Worm (Caenorhabditis elegans): ENCODE measurements around the gene C35A5.5.

C35A5.5 gene

DNA sequence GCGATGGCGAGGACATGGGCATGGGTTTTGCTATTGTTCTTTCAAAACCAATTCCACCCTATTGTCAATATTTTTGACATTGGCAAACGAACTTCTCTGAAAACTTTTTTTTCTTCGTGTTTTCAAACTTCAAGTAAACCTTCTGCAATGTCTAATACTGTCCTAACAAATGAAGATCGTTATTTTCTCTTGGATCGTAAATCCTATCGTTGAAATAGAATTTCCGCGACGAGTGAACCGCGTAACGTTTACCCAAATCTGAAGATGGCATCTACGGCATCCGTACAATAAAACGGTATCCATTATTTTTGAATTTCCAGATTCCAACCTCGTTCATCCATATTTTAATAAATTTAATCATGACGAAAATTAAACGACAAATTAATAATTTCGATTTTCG is at the start of gene C35A5.5:
TSS of gene C35A5.5 (plus strand) at position 301 of the 400 bp plus-strand sequence.
- no peak for TF ChIP-seq him-1 (tag; optimal IDR thresholded peaks at IDR 0.05)
- no peak for TF ChIP-seq dao-5 (tag; optimal IDR thresholded peaks at IDR 0.05)
- no peak for TF ChIP-seq W03F9.2 (tag; optimal IDR thresholded peaks at IDR 0.05)

- TF ChIP-seq him-1 (tag; optimal IDR thresholded peaks at IDR 0.05) (no peak), W03F9.2 (tag; optimal IDR thresholded peaks at IDR 0.05) (no peak), dao-5 (tag; optimal IDR thresholded peaks at IDR 0.05) (no peak)
Measured at ce11 chrV:10457247-10457646, 48.4 kb upstream of the C35A5.5 start, which contains the start of gene F22E12.1. F22E12.1 (minus strand) TSS chrV:10457347.

- TF ChIP-seq W03F9.2 (tag; optimal IDR thresholded peaks at IDR 0.05) (no peak), dao-5 (tag; optimal IDR thresholded peaks at IDR 0.05) (no peak), him-1 (tag; optimal IDR thresholded peaks at IDR 0.05) (no peak)
Measured at ce11 chrV:10460685-10461084, 45.0 kb upstream of the C35A5.5 start.

DNA sequence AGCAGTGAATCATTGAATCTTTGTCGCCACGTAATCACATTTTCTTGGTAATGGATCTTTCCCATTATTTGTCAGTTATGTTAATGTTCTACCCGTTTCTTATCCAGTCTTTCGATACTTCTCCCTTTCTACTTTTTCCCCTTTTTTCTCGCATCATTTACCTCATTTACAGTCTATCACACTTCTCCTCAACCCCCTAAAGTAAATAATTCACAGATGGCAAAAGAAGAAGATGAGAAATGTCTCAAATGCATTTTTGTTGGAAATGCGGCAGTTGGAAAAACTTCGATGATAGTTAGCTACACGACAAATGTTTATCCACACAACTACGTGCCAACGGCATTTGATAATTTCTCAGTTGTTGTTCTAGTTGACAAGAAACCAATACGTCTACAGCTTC is 43.6 kb upstream of the C35A5.5 start, which contains the start of gene chw-1:
TSS of gene chw-1 (plus strand) at position 217 of the 400 bp plus-strand sequence.
- no peak for TF ChIP-seq dao-5 (tag; optimal IDR thresholded peaks at IDR 0.05)
- TF ChIP-seq him-1 (tag; optimal IDR thresholded peaks at IDR 0.05), result no peak
- TF ChIP-seq W03F9.2 (tag; optimal IDR thresholded peaks at IDR 0.05), result no peak

- no peak for TF ChIP-seq him-1 (tag; optimal IDR thresholded peaks at IDR 0.05)
- TF ChIP-seq dao-5 (tag; optimal IDR thresholded peaks at IDR 0.05), result no peak
- TF ChIP-seq W03F9.2 (tag; optimal IDR thresholded peaks at IDR 0.05), result no peak
Measured at ce11 chrV:10463276-10463675, 42.4 kb upstream of the C35A5.5 start, which contains the start of gene F22E12.3. F22E12.3 (minus strand) TSS chrV:10463376.

- TF ChIP-seq W03F9.2 (tag; optimal IDR thresholded peaks at IDR 0.05) (no peak), dao-5 (tag; optimal IDR thresholded peaks at IDR 0.05) (no peak), him-1 (tag; optimal IDR thresholded peaks at IDR 0.05) (no peak)
Measured at ce11 chrV:10464160-10464559, 41.5 kb upstream of the C35A5.5 start.

ce11 chrV:10464746-10465145 is 40.9 kb upstream of the C35A5.5 start:
- TF ChIP-seq W03F9.2 (tag; optimal IDR thresholded peaks at IDR 0.05) (no peak), dao-5 (tag; optimal IDR thresholded peaks at IDR 0.05) (no peak), him-1 (tag; optimal IDR thresholded peaks at IDR 0.05) (no peak)

ce11 chrV:10465478-10465877 is 40.2 kb upstream of the C35A5.5 start:
- TF ChIP-seq him-1 (tag; optimal IDR thresholded peaks at IDR 0.05) (no peak), W03F9.2 (tag; optimal IDR thresholded peaks at IDR 0.05) (no peak), dao-5 (tag; optimal IDR thresholded peaks at IDR 0.05) (no peak)

DNA sequence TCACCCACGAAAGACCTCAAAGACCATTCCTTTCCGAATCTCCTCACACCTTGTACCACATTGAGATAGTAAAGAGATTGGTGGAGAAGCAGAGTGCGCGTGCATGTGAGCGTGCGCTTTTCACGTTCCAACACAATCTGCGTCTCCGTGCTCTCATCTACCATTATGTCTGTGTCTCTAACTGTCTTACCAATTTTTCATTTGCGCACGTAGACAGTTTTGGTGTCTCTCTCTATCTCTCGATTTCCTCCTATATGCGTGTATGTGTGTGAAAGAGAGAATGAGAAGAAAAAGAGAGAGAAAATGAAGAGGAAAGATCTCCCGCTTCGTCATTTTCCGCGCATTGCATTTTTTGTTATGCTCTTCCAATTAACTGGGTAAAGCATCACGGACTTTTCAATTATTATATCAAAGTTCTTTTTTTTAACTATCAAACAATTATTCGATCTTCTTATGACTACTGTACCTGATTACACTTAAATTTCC is 39.0 kb upstream of the C35A5.5 start:
- TF ChIP-seq W03F9.2 (tag; optimal IDR thresholded peaks at IDR 0.05) (peak; percentile 81), him-1 (tag; optimal IDR thresholded peaks at IDR 0.05) (peak; percentile 85), dao-5 (tag; optimal IDR thresholded peaks at IDR 0.05) (no peak)

DNA sequence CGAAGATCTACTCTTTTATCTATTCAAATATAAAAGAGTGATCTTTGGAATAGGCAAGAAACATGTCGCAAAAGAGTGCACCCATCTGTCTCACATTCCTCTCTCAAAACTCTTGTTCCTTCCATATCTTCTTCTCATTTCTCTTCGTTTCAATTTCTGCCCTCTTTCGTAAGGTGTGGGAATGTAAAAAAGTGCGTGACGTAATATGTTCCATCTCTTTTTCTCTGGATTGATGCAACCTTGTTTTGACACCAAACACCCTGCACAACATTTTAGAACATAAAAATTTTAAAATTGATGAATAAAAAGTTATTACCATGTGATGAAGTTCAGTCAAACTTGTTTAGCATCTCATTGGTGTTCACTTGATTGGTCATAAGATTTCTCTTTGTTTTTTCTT is 38.5 kb upstream of the C35A5.5 start:
- TF ChIP-seq W03F9.2 (tag; optimal IDR thresholded peaks at IDR 0.05) (no peak), dao-5 (tag; optimal IDR thresholded peaks at IDR 0.05) (no peak), him-1 (tag; optimal IDR thresholded peaks at IDR 0.05) (no peak)

ce11 chrV:10467659-10468058 is 38.0 kb upstream of the C35A5.5 start:
- TF ChIP-seq W03F9.2 (tag; optimal IDR thresholded peaks at IDR 0.05), result no peak
- no peak for TF ChIP-seq him-1 (tag; optimal IDR thresholded peaks at IDR 0.05)
- TF ChIP-seq dao-5 (tag; optimal IDR thresholded peaks at IDR 0.05), result no peak

- no peak for TF ChIP-seq him-1 (tag; optimal IDR thresholded peaks at IDR 0.05)
Measured at ce11 chrV:10468190-10468589, 37.5 kb upstream of the C35A5.5 start, which contains the start of gene egl-9. egl-9 (plus strand) TSS chrV:10468517.

DNA sequence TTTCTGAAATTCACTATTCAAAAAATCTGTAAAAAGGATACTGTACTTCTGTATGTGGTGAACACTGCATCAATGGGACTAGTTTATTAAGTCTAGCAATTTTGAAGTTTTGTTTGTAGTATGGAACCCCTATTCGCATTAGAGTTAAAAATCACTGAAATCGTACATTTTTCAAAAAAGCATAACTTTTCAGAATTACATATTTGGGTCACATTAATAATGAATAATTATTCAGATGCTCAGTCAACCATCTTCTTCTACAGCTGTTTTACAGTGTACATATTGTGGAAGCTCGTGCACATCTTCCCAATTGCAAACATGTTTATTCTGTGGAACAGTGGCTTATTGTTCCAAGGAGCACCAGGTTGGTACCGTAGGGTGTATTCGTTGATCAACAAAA is 36.9 kb upstream of the C35A5.5 start:
- TF ChIP-seq him-1 (tag; optimal IDR thresholded peaks at IDR 0.05), result no peak
- no peak for TF ChIP-seq W03F9.2 (tag; optimal IDR thresholded peaks at IDR 0.05)
- TF ChIP-seq dao-5 (tag; optimal IDR thresholded peaks at IDR 0.05), result no peak

- TF ChIP-seq W03F9.2 (tag; optimal IDR thresholded peaks at IDR 0.05) (no peak), dao-5 (tag; optimal IDR thresholded peaks at IDR 0.05) (no peak), him-1 (tag; optimal IDR thresholded peaks at IDR 0.05) (no peak)
Measured at ce11 chrV:10469845-10470244, 35.8 kb upstream of the C35A5.5 start.

ce11 chrV:10471007-10471406 is 34.6 kb upstream of the C35A5.5 start:
- TF ChIP-seq dao-5 (tag; optimal IDR thresholded peaks at IDR 0.05) (no peak), W03F9.2 (tag; optimal IDR thresholded peaks at IDR 0.05) (no peak), him-1 (tag; optimal IDR thresholded peaks at IDR 0.05) (no peak)
